Worm (Caenorhabditis elegans): ENCODE data around the gene B0244.5.

Gene B0244.5

ce11 chrIII:5755204-5755603 is 10.5 kb downstream of the B0244.5 start, which contains the start of gene ida-1:
Gene ida-1, plus strand, starts transcription at chrIII:5755539.
- peak; percentile 60 for TF ChIP-seq K12H6.12 (tag; optimal IDR thresholded peaks at IDR 0.05)
- peak; percentile 65 for TF ChIP-seq hmg-1.2 (GFP tag; IDR thresholded peaks at IDR 0.05)
- no peak for TF ChIP-seq F52B5.7 (tag; optimal IDR thresholded peaks at IDR 0.05)
- peak; percentile 28 for TF ChIP-seq ceh-27 (GFP tag; optimal IDR thresholded peaks at IDR 0.05)
- TF ChIP-seq aptf-2 (GFP tag; conservative IDR thresholded peaks at IDR 0.05) = no peak
- TF ChIP-seq mcd-1 (GFP tag; IDR thresholded peaks at IDR 0.05) = peak; percentile 63

- no peak for TF ChIP-seq ztf-3 (GFP tag; optimal IDR thresholded peaks at IDR 0.05)
- TF ChIP-seq tbp1 (GFP tag; optimal IDR thresholded peaks at IDR 0.05) = no peak
- TF ChIP-seq nhr-120 (GFP tag; IDR thresholded peaks at IDR 0.05) = no peak
- no peak for TF ChIP-seq lag-1 (GFP tag; IDR thresholded peaks at IDR 0.05)
- no peak for TF ChIP-seq lsy-27 (tag; optimal IDR thresholded peaks at IDR 0.05; ENCODE audit: borderline replicate concordance, insufficient read depth)
- TF ChIP-seq gei-17 (GFP tag; optimal IDR thresholded peaks at IDR 0.05) = no peak
- no peak for TF ChIP-seq B0261.1 (tag; optimal IDR thresholded peaks at IDR 0.05)
- TF ChIP-seq nfya-2 (GFP tag; IDR thresholded peaks at IDR 0.05) = no peak
- TF ChIP-seq F57A8.1 (GFP tag; optimal IDR thresholded peaks at IDR 0.05) = no peak
- no peak for TF ChIP-seq dox-1 (GFP tag; IDR thresholded peaks at IDR 0.05)
Measured at ce11 chrIII:5757492-5758045, 12.9 kb downstream of the B0244.5 start.

ce11 chrIII:5758519-5759099 is 13.9 kb downstream of the B0244.5 start:
- no peak for TF ChIP-seq gei-17 (GFP tag; optimal IDR thresholded peaks at IDR 0.05)
- peak; percentile 57; the same call in 1 of the 2 replicates for TF ChIP-seq nfyb-1 (GFP tag; IDR thresholded peaks at IDR 0.05)
- peak; percentile 28; the same call in 1 of the 2 replicates for TF ChIP-seq zfh-2 (GFP tag; conservative IDR thresholded peaks at IDR 0.05)
- no peak for TF ChIP-seq let-607 (tag; optimal IDR thresholded peaks at IDR 0.05)
- peak; percentile 17 for TF ChIP-seq ceh-27 (GFP tag; optimal IDR thresholded peaks at IDR 0.05)
- TF ChIP-seq lin-40 (tag; optimal IDR thresholded peaks at IDR 0.05) = peak; percentile 31
- no peak for TF ChIP-seq F23B12.7 (tag; optimal IDR thresholded peaks at IDR 0.05; ENCODE audit: insufficient read depth)
- TF ChIP-seq ccch-3 (GFP tag; optimal IDR thresholded peaks at IDR 0.05) = no peak
- peak; percentile 95 for TF ChIP-seq atf-7 (tag; optimal IDR thresholded peaks at IDR 0.05)
- TF ChIP-seq hmg-1.2 (GFP tag; IDR thresholded peaks at IDR 0.05) = peak; percentile 30; the same call in 1 of the 2 replicates
- 0 out of 2 replicates have a peak, but pooled peaks have one; percentile 35 for TF ChIP-seq rcor-1 (GFP tag; IDR thresholded peaks at IDR 0.05)
- no peak for TF ChIP-seq sea-2 (GFP tag; IDR thresholded peaks at IDR 0.05)
- TF ChIP-seq lsy-27 (tag; optimal IDR thresholded peaks at IDR 0.05; ENCODE audit: borderline replicate concordance, insufficient read depth) = no peak
- TF ChIP-seq tbx-9 (tag; optimal IDR thresholded peaks at IDR 0.05; ENCODE audit: borderline replicate concordance) = no peak
- peak; percentile 24 for TF ChIP-seq chd-7 (tag; optimal IDR thresholded peaks at IDR 0.05)
- 0 out of 2 replicates have a peak, but pooled peaks have one; percentile 48 for TF ChIP-seq mcd-1 (GFP tag; IDR thresholded peaks at IDR 0.05)
- TF ChIP-seq ZK185.1 (tag; optimal IDR thresholded peaks at IDR 0.05; ENCODE audit: poor library complexity, severe bottlenecking) = peak; percentile 7
- peak; percentile 53 for TF ChIP-seq K12H6.12 (tag; optimal IDR thresholded peaks at IDR 0.05)
- no peak for TF ChIP-seq rec-8 (tag; optimal IDR thresholded peaks at IDR 0.05)
- TF ChIP-seq lin-35 (GFP tag; optimal IDR thresholded peaks at IDR 0.05) = peak in 1 of 3 experiments; percentile 84
- no peak for TF ChIP-seq let-526 (GFP tag; IDR thresholded peaks at IDR 0.05)
- no peak for TF ChIP-seq Y79H2A.3 (GFP tag; conservative IDR thresholded peaks at IDR 0.05)
- no peak for TF ChIP-seq F49E8.2 (tag; optimal IDR thresholded peaks at IDR 0.05; ENCODE audit: insufficient read depth)
- TF ChIP-seq cebp-1 (GFP tag; IDR thresholded peaks at IDR 0.05) = no peak
- peak; percentile 35 for TF ChIP-seq cebp-1 (tag; optimal IDR thresholded peaks at IDR 0.05)

All from whole organism, young adult.